Worm (Caenorhabditis elegans) whole organism, young adult: ENCODE data around the gene Y48G9A.11.

Experiments used
- B0035.1 ChIP-seq: sonication (generic microtip); optimal IDR thresholded peaks from 2 replicates; lab custom pipeline; 2016; ENCODE audit warnings: missing genetic modification characterization, mild to moderate bottlenecking, missing compliant biosample characterization, missing genotype, missing genetic modification reagents
- F10E7.11 ChIP-seq: sonication (generic microtip); optimal IDR thresholded peaks from 2 replicates; lab custom pipeline; 2017; ENCODE audit warnings: mild to moderate bottlenecking, missing genetic modification characterization, moderate library complexity, missing compliant biosample characterization
- F22D6.2 ChIP-seq: sonication (generic microtip); optimal IDR thresholded peaks from 2 replicates; lab custom pipeline; 2016; ENCODE audit warnings: mild to moderate bottlenecking, missing genetic modification characterization, missing compliant biosample characterization
- F37B4.10 ChIP-seq: fragments of 200-800 bp; sonication (Bioruptor generic); IDR thresholded peaks from 2 replicates; pipeline ENCODE4 v1.3.6; 2022; ENCODE audit warnings: missing genetic modification characterization, missing compliant biosample characterization
- F39B2.1 ChIP-seq: fragments of 200-800 bp; sonication (Bioruptor generic); IDR thresholded peaks from 2 replicates; pipeline ENCODE4 v1.3.6; 2022; ENCODE audit warnings: missing genetic modification reagents, missing genetic modification characterization, missing compliant biosample characterization
- K11D2.4 ChIP-seq: fragments of 200-800 bp; sonication (Bioruptor generic); IDR thresholded peaks from 2 replicates; pipeline ENCODE4 v1.3.6; 2022; ENCODE audit warnings: missing genetic modification reagents, missing genetic modification characterization, missing compliant biosample characterization
- T26A5.8 ChIP-seq: sonication (generic microtip); optimal IDR thresholded peaks from 2 replicates; lab custom pipeline; 2016; ENCODE audit warnings: missing genetic modification characterization, missing compliant biosample characterization
- Y56A3A.18 ChIP-seq: fragments of 200-800 bp; sonication (Bioruptor generic); IDR thresholded peaks from 2 replicates; pipeline ENCODE4 v1.3.6; 2022; ENCODE audit warnings: missing genetic modification reagents, missing genetic modification characterization, missing compliant biosample characterization
- Y67H2A.10 ChIP-seq: fragments of 200-800 bp; sonication (Bioruptor generic); conservative IDR thresholded peaks from 2 replicates; pipeline ENCODE4 v1.3.6; 2022; ENCODE audit warnings: missing genetic modification reagents, missing genetic modification characterization, missing compliant biosample characterization
- aptf-2 ChIP-seq: fragments of 200-800 bp; sonication (Bioruptor generic); conservative IDR thresholded peaks from 2 replicates; pipeline ENCODE4 v1.3.6; 2022; ENCODE audit warnings: missing genetic modification reagents, missing genetic modification characterization, missing compliant biosample characterization
- aptf-3 ChIP-seq: fragments of 200-800 bp; sonication (Bioruptor generic); IDR thresholded peaks from 2 replicates; pipeline ENCODE4 v1.3.6; 2022; ENCODE audit warnings: missing genetic modification characterization, missing compliant biosample characterization
- atf-7 ChIP-seq: sonication (generic microtip); optimal IDR thresholded peaks from 2 replicates; lab custom pipeline; 2017; ENCODE audit warnings: mild to moderate bottlenecking, missing genetic modification characterization, missing compliant biosample characterization
- attf-6 ChIP-seq: fragments of 200-800 bp; sonication (Bioruptor generic); IDR thresholded peaks from 2 replicates; pipeline ENCODE4 v1.3.6; 2022; ENCODE audit warnings: missing genetic modification reagents, missing genetic modification characterization, missing compliant biosample characterization
- bed-1 ChIP-seq: fragments of 200-800 bp; sonication (Bioruptor generic); IDR thresholded peaks from 2 replicates; pipeline ENCODE4 v1.3.6; 2022; ENCODE audit warnings: missing genetic modification reagents, missing genetic modification characterization, missing compliant biosample characterization
- bed-2 ChIP-seq: fragments of 200-800 bp; sonication (Bioruptor generic); IDR thresholded peaks from 2 replicates; pipeline ENCODE4 v1.3.6; 2022; ENCODE audit warnings: missing genetic modification reagents, missing genetic modification characterization, missing compliant biosample characterization
- cebp-1 ChIP-seq, 2 experiments: fragments of 200-800 bp in 1 of 2; sonication (Bioruptor generic) in 1 of 2; sonication (generic microtip) in 1 of 2; IDR thresholded peaks in 1 of 2; optimal IDR thresholded peaks in 1 of 2; 2 replicates each; pipeline versions ENCODE4 v1.3.6 to Lab custom; 2017 to 2022; ENCODE audit warnings: missing compliant biosample characterization in 2 of 2, missing genetic modification characterization in 2 of 2, mild to moderate bottlenecking in 1 of 2, missing genetic modification reagents in 1 of 2, moderate library complexity in 1 of 2
- ceh-40 ChIP-seq: fragments of 200-800 bp; sonication (Bioruptor generic); IDR thresholded peaks from 2 replicates; pipeline ENCODE4 v1.3.6; 2022; ENCODE audit warnings: missing genetic modification characterization, missing compliant biosample characterization
- ceh-79 ChIP-seq: sonication (generic microtip); optimal IDR thresholded peaks from 2 replicates; lab custom pipeline; 2017; ENCODE audit warnings: mild to moderate bottlenecking, missing genetic modification characterization, missing compliant biosample characterization
- ceh-91 ChIP-seq: fragments of 200-800 bp; sonication (Bioruptor generic); IDR thresholded peaks from 2 replicates; pipeline ENCODE4 v1.3.6; 2022; ENCODE audit warnings: missing genetic modification reagents, missing genetic modification characterization, missing compliant biosample characterization
- dpl-1 ChIP-seq: fragments of 150-350 bp; optimal IDR thresholded peaks from 2 replicates; lab custom pipeline; 2014; ENCODE audit warnings: missing biosample characterization, missing genetic modification reagents, missing genetic modification characterization
- egl-18 ChIP-seq: fragments of 200-800 bp; sonication (Bioruptor generic); IDR thresholded peaks from 2 replicates; pipeline ENCODE4 v1.3.6; 2022; ENCODE audit warnings: missing genetic modification reagents, missing genetic modification characterization, missing compliant biosample characterization
- egl-44 ChIP-seq: fragments of 200-800 bp; sonication (Bioruptor generic); IDR thresholded peaks from 2 replicates; pipeline ENCODE4 v1.3.6; 2022; ENCODE audit warnings: missing genetic modification reagents, missing genetic modification characterization, missing compliant biosample characterization
- egrh-3 ChIP-seq: fragments of 200-800 bp; sonication (Bioruptor generic); IDR thresholded peaks from 2 replicates; pipeline ENCODE4 v1.3.6; 2022; ENCODE audit warnings: missing genetic modification reagents, missing genetic modification characterization, missing compliant biosample characterization
- ekl-4 ChIP-seq: fragments of 200-800 bp; sonication (Bioruptor generic); IDR thresholded peaks from 2 replicates; pipeline ENCODE4 v1.3.6; 2022; ENCODE audit warnings: missing genetic modification reagents, missing genetic modification characterization, missing compliant biosample characterization
- ets-4 ChIP-seq: fragments of 200-800 bp; sonication (Bioruptor generic); optimal IDR thresholded peaks from 2 replicates; lab custom pipeline; 2018; ENCODE audit warnings: mild to moderate bottlenecking, missing genetic modification characterization, missing compliant biosample characterization
- him-1 ChIP-seq: sonication (generic microtip); optimal IDR thresholded peaks from 2 replicates; lab custom pipeline; 2016; ENCODE audit warnings: missing genotype, missing genetic modification reagents, missing genetic modification characterization, missing compliant biosample characterization
- hsf-1 ChIP-seq: fragments of 200-800 bp; sonication (Bioruptor generic); IDR thresholded peaks from 2 replicates; pipeline ENCODE4 v1.3.6; 2022; ENCODE audit warnings: missing genetic modification reagents, missing genetic modification characterization, missing compliant biosample characterization
- lag-1 ChIP-seq: fragments of 200-800 bp; sonication (Bioruptor generic); IDR thresholded peaks from 2 replicates; pipeline ENCODE4 v1.3.6; 2022; ENCODE audit warnings: missing genetic modification reagents, missing genetic modification characterization, missing compliant biosample characterization
- let-607 ChIP-seq, 2 experiments: fragments of 200-800 bp in 1 of 2; sonication (Bioruptor generic) in 1 of 2; sonication (generic microtip) in 1 of 2; optimal IDR thresholded peaks; 2 replicates each; lab custom pipeline; 2016 to 2018; ENCODE audit warnings: mild to moderate bottlenecking in 2 of 2, missing compliant biosample characterization in 2 of 2, missing genetic modification characterization in 2 of 2, moderate library complexity in 2 of 2, missing genotype in 1 of 2
- lin-26 ChIP-seq: fragments of 200-800 bp; sonication (Bioruptor generic); IDR thresholded peaks from 2 replicates; pipeline ENCODE4 v1.3.6; 2022; ENCODE audit warnings: missing genetic modification reagents, missing genetic modification characterization, missing compliant biosample characterization
- lin-35 ChIP-seq, 3 experiments: fragments of 150-350 bp in 2 of 3; sonication (generic microtip) in 1 of 3; optimal IDR thresholded peaks; 2 replicates each; lab custom pipeline; 2014 to 2018; ENCODE audit warnings: missing biosample characterization in 3 of 3, missing genetic modification characterization in 3 of 3, missing genetic modification reagents in 3 of 3
- lin-40 ChIP-seq: sonication (generic microtip); optimal IDR thresholded peaks from 2 replicates; lab custom pipeline; 2016; ENCODE audit warnings: missing genetic modification characterization, mild to moderate bottlenecking, missing compliant biosample characterization, missing genotype, missing genetic modification reagents
- lsy-27 ChIP-seq: sonication (generic microtip); optimal IDR thresholded peaks from 2 replicates; lab custom pipeline; 2017; ENCODE audit warnings: missing genetic modification characterization, mild to moderate bottlenecking, missing compliant biosample characterization, antibody characterized with exemption, missing genotype, borderline replicate concordance; ENCODE audit not compliant: insufficient read depth
- mxl-1 ChIP-seq: sonication (generic microtip); optimal IDR thresholded peaks from 2 replicates; lab custom pipeline; 2016; ENCODE audit warnings: missing genetic modification characterization, missing compliant biosample characterization
- nfya-1 ChIP-seq: sonication (generic microtip); optimal IDR thresholded peaks from 2 replicates; lab custom pipeline; 2017; ENCODE audit warnings: antibody characterized with exemption, missing compliant biosample characterization, missing genetic modification characterization, borderline replicate concordance; ENCODE audit not compliant: insufficient read depth
- nfya-2 ChIP-seq: fragments of 200-800 bp; sonication (Bioruptor generic); IDR thresholded peaks from 2 replicates; pipeline ENCODE4 v1.3.6; 2022; ENCODE audit warnings: missing genetic modification reagents, missing genetic modification characterization, missing compliant biosample characterization
- nfyb-1 ChIP-seq: fragments of 200-800 bp; sonication (Bioruptor generic); IDR thresholded peaks from 2 replicates; pipeline ENCODE4 v1.3.6; 2022; ENCODE audit warnings: missing genetic modification reagents, missing genetic modification characterization, missing compliant biosample characterization
- nhr-80 ChIP-seq: sonication (generic microtip); optimal IDR thresholded peaks from 2 replicates; lab custom pipeline; 2016; ENCODE audit warnings: missing genetic modification characterization, missing compliant biosample characterization
- rcor-1 ChIP-seq: fragments of 200-800 bp; sonication (Bioruptor generic); IDR thresholded peaks from 2 replicates; pipeline ENCODE4 v1.3.6; 2022; ENCODE audit warnings: missing genetic modification reagents, missing genetic modification characterization, missing compliant biosample characterization
- snpc-1.3 ChIP-seq: sonication (generic microtip); optimal IDR thresholded peaks from 2 replicates; lab custom pipeline; 2017; ENCODE audit warnings: missing genetic modification characterization, mild to moderate bottlenecking, missing compliant biosample characterization, antibody characterized with exemption, moderate library complexity, missing genotype, missing genetic modification reagents; ENCODE audit not compliant: insufficient read depth
- snpc-4 ChIP-seq, 5 experiments: fragments of 150-350 bp in 1 of 5; sonication (generic microtip) in 4 of 5; optimal IDR thresholded peaks; 2 replicates each; lab custom pipeline; 2014 to 2018; ENCODE audit warnings: missing genetic modification characterization in 5 of 5, missing biosample characterization in 3 of 5, antibody characterized with exemption in 2 of 5, mild to moderate bottlenecking in 2 of 5, missing compliant biosample characterization in 2 of 5, missing genotype in 2 of 5, moderate library complexity in 2 of 5, missing genetic modification reagents in 1 of 5
- tbx-9 ChIP-seq: sonication (generic microtip); optimal IDR thresholded peaks from 2 replicates; lab custom pipeline; 2016; ENCODE audit warnings: borderline replicate concordance, missing genetic modification characterization, inconsistent platforms, missing compliant biosample characterization
- unc-62 ChIP-seq: fragments of 150-350 bp; optimal IDR thresholded peaks from 2 replicates; lab custom pipeline; 2014; ENCODE audit warnings: missing biosample characterization, missing genetic modification reagents, missing genetic modification characterization
- ztf-22 ChIP-seq: fragments of 200-800 bp; sonication (Bioruptor generic); optimal IDR thresholded peaks from 2 replicates; lab custom pipeline; 2018; ENCODE audit warnings: mild to moderate bottlenecking, missing genetic modification characterization, moderate library complexity, missing compliant biosample characterization
- ztf-25 ChIP-seq: fragments of 200-800 bp; sonication (Bioruptor generic); IDR thresholded peaks from 2 replicates; pipeline ENCODE4 v1.3.6; 2022; ENCODE audit warnings: missing genetic modification reagents, missing genetic modification characterization, missing compliant biosample characterization
- ztf-28 ChIP-seq: fragments of 200-800 bp; sonication (Bioruptor generic); IDR thresholded peaks from 2 replicates; pipeline ENCODE4 v1.3.6; 2022; ENCODE audit warnings: missing genetic modification reagents, missing genetic modification characterization, missing compliant biosample characterization
- ztf-6 ChIP-seq: fragments of 200-800 bp; sonication (Bioruptor generic); IDR thresholded peaks from 2 replicates; pipeline ENCODE4 v1.3.6; 2022; ENCODE audit warnings: missing genetic modification reagents, missing genetic modification characterization, missing compliant biosample characterization

The Y48G9A.11 gene

ce11 chrIII:2100842-2101241 lies 15.9 kb downstream of the Y48G9A.11 start (continued):
- TF ChIP-seq ztf-6 (GFP tag; lab: Robert Waterston, UW) (no peak), bed-1 (GFP tag; lab: Robert Waterston, UW) (no peak), ztf-28 (no peak), B0035.1 (no peak), egrh-3 (GFP tag; lab: Robert Waterston, UW) (no peak; the same call in 1 of the 2 replicates), lin-26 (GFP tag; lab: Robert Waterston, UW) (no peak), Y56A3A.18 (GFP tag; lab: Robert Waterston, UW) (no peak), nfya-1 (tag; lab: Kevin White, UChicago) (no peak), hsf-1 (GFP tag; lab: Robert Waterston, UW) (no peak), lag-1 (GFP tag; lab: Robert Waterston, UW) (no peak), ceh-91 (GFP tag; lab: Robert Waterston, UW) (no peak), snpc-4 (GFP tag; optimal IDR thresholded peaks at IDR 0.05; lab: Kevin White, UChicago) (no peak), snpc-4 (tag; optimal IDR thresholded peaks at IDR 0.05; lab: Kevin White, UChicago) (peak in 2 of 4 experiments; percentile 9 to 33), tbx-9 (tag; lab: Kevin White, UChicago) (no peak), aptf-3 (no peak), lin-35 (GFP tag; optimal IDR thresholded peaks at IDR 0.05; lab: Kevin White, UChicago) (peak in 1 of 3 experiments; percentile 15), mxl-1 (no peak), bed-2 (GFP tag; lab: Robert Waterston, UW) (0 out of 2 replicates have a peak, but pooled peaks have one; percentile 36), attf-6 (GFP tag; lab: Robert Waterston, UW) (no peak), ekl-4 (GFP tag; lab: Robert Waterston, UW) (0 out of 2 replicates have a peak, but pooled peaks have one; percentile 31), T26A5.8 (tag; lab: Kevin White, UChicago) (no peak), dpl-1 (no peak), snpc-1.3 (tag; lab: Kevin White, UChicago) (no peak), ets-4 (GFP tag; lab: Kevin White, UChicago) (no peak), lsy-27 (tag; lab: Kevin White, UChicago) (no peak), let-607 (tag; optimal IDR thresholded peaks at IDR 0.05; lab: Kevin White, UChicago) (no peak), nhr-80 (tag; lab: Kevin White, UChicago) (peak; percentile 7), rcor-1 (GFP tag; lab: Robert Waterston, UW) (peak; percentile 55), ztf-25 (GFP tag; lab: Robert Waterston, UW) (no peak), F22D6.2 (no peak), egl-44 (GFP tag; lab: Robert Waterston, UW) (no peak), ceh-79 (tag; lab: Kevin White, UChicago) (no peak), egl-18 (no peak), nfya-2 (GFP tag; lab: Robert Waterston, UW) (no peak), nfyb-1 (GFP tag; lab: Robert Waterston, UW) (peak; percentile 86), lin-40 (tag; lab: Kevin White, UChicago) (peak; percentile 63), ztf-22 (GFP tag; lab: Kevin White, UChicago) (no peak), F10E7.11 (tag; lab: Kevin White, UChicago) (no peak), ceh-40 (GFP tag; lab: Robert Waterston, UW) (no peak), K11D2.4 (peak; percentile 57), him-1 (tag; lab: Kevin White, UChicago) (no peak), F37B4.10 (GFP tag; lab: Robert Waterston, UW) (no peak), aptf-2 (GFP tag; lab: Robert Waterston, UW) (no peak), unc-62 (GFP tag; lab: Kevin White, UChicago) (no peak), F39B2.1 (GFP tag; lab: Robert Waterston, UW) (no peak), Y67H2A.10 (GFP tag; lab: Robert Waterston, UW) (no peak), atf-7 (peak; percentile 16), cebp-1 (GFP tag; IDR thresholded peaks at IDR 0.05; lab: Robert Waterston, UW) (no peak), cebp-1 (tag; optimal IDR thresholded peaks at IDR 0.05; lab: Kevin White, UChicago) (peak; percentile 63)
